Worm (Caenorhabditis elegans): Measurements from ENCODE around the gene srx-42.

DNA sequence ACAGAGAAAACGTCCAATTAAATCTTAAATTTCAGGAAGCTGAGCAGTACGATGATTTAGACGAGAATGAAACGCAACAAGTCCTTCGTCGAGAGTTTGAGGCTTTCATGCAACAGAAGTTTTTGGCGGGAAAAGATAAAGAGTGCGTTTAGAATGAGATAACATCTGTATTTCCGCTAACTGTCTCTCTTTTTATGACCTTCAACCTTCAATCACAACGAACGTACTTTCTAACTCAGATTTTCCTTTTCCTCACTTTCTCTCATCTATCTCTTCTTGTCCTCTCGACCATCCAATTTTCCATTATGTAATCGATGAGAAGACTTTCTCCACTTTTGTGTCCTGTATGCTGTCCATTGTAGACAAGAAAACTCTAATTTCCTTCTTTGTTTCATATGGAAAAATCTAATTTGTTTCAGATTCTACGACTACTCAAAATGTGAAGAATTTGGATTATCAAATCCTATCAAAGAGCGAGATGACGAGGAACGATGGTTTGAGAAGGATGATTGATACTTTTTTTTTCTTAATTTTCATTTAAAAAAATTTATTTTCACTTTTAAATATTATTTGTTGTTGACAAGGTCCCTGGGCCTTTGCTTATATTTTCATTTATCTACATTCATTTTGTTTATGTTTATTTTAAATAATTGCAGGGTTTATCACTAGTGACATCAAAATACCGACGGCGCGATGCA lies 42.6 kb downstream of the srx-42 start, which contains the start of gene sao-1:
- TF ChIP-seq ets-4 (tag; optimal IDR thresholded peaks at IDR 0.05) (no peak), elt-2 (tag; optimal IDR thresholded peaks at IDR 0.05) (no peak), pat-9 (tag; optimal IDR thresholded peaks at IDR 0.05) (no peak), nfya-1 (tag; optimal IDR thresholded peaks at IDR 0.05) (no peak), rnt-1 (tag; optimal IDR thresholded peaks at IDR 0.05) (no peak), ttx-3 (tag; optimal IDR thresholded peaks at IDR 0.05) (no peak)
